Worm (Caenorhabditis elegans): ENCODE measurements around the gene ZK550.6.

DNA sequence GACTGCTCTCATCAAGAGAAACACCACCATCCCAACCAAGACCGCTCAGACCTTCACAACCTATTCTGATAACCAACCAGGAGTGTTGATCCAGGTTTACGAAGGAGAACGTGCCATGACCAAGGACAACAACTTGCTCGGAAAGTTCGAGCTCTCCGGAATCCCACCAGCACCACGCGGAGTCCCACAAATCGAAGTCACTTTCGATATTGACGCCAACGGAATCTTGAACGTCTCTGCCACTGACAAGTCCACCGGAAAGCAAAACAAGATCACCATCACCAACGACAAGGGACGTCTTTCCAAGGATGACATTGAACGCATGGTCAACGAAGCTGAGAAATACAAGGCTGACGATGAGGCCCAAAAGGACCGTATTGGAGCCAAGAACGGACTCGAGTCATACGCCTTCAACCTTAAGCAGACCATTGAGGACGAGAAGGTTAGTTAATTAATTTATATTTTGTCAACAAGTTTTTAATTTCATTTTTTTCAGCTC lies 18.2 kb upstream of the ZK550.6 start:
- TF ChIP-seq ztf-29 (GFP tag; IDR thresholded peaks at IDR 0.05) (no peak), T22C8.4 (GFP tag; IDR thresholded peaks at IDR 0.05) (no peak), klf-2 (GFP tag; conservative IDR thresholded peaks at IDR 0.05) (no peak), tab-1 (GFP tag; IDR thresholded peaks at IDR 0.05) (no peak), ref-1 (GFP tag; conservative IDR thresholded peaks at IDR 0.05) (no peak), med-1 (GFP tag; optimal IDR thresholded peaks at IDR 0.05; ENCODE audit: insufficient read depth) (no peak), cog-1 (tag; optimal IDR thresholded peaks at IDR 0.05) (no peak), ztf-23 (GFP tag; IDR thresholded peaks at IDR 0.05) (no peak)

All from whole organism, midembryonic.